Worm (Caenorhabditis elegans) whole organism, L1 larva: ENCODE results near the gene F47B10.5.

ENCODE experiments used
- aly-2 ChIP-seq: fragments of 150-350 bp; optimal IDR thresholded peaks from 2 replicates; lab custom pipeline; 2014; ENCODE audit warnings: missing biosample characterization, missing genetic modification characterization
- ama-1 ChIP-seq: fragments of 150-350 bp; optimal IDR thresholded peaks from 2 replicates; lab custom pipeline; 2014
- jun-1 ChIP-seq: fragments of 150-350 bp; optimal IDR thresholded peaks from 2 replicates; lab custom pipeline; 2014; ENCODE audit warnings: missing biosample characterization, missing genetic modification reagents, missing genetic modification characterization
- lin-13 ChIP-seq: fragments of 150-350 bp; optimal IDR thresholded peaks from 2 replicates; lab custom pipeline; 2014; ENCODE audit warnings: missing biosample characterization, missing genetic modification reagents, missing genetic modification characterization
- mab-9 ChIP-seq: fragments of 200-800 bp; sonication (Bioruptor generic); IDR thresholded peaks from 2 replicates; pipeline ENCODE4 v1.3.6; 2022; ENCODE audit warnings: missing genetic modification reagents, missing genetic modification characterization, missing compliant biosample characterization
- nhr-11 ChIP-seq: fragments of 150-350 bp; optimal IDR thresholded peaks from 2 replicates; lab custom pipeline; 2014; ENCODE audit warnings: missing biosample characterization, missing genetic modification characterization
- nhr-77 ChIP-seq: fragments of 150-350 bp; optimal IDR thresholded peaks from 2 replicates; lab custom pipeline; 2014; ENCODE audit warnings: missing biosample characterization, missing genetic modification characterization
- sox-4 ChIP-seq: sonication (generic microtip); optimal IDR thresholded peaks from 2 replicates; lab custom pipeline; 2016; ENCODE audit warnings: missing genetic modification characterization, missing compliant biosample characterization
- unc-62 ChIP-seq: fragments of 150-350 bp; optimal IDR thresholded peaks from 2 replicates; lab custom pipeline; 2014; ENCODE audit warnings: missing biosample characterization, missing genetic modification reagents, missing genetic modification characterization
- ztf-11 ChIP-seq, 2 experiments: sonication (generic microtip); optimal IDR thresholded peaks; 2 replicates each; lab custom pipeline; 2016 to 2017; ENCODE audit warnings: missing genetic modification characterization in 2 of 2, missing biosample characterization in 1 of 2, missing compliant biosample characterization in 1 of 2

DNA sequence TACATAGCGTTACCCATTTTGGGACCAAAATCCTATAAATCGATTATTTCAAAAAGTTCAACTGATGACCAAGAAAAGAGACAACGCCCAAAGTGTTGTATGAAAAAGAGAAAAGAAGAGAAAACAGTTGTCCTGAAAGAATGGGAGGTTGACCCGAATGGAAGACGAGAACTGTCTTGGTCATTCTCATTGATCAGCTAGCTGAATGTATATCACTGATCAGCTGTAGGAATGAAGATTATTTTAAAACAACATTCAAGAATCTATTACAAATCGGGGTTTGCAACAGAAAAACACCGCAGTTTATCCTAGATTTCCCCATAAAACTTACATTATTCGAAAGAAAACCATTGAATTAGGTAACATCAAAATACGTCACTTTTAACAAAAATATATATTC, at the start of gene F47B10.5:
- TF ChIP-seq ztf-11 (tag; optimal IDR thresholded peaks at IDR 0.05; lab: Kevin White, UChicago) (no peak), nhr-77 (tag; lab: Kevin White, UChicago) (no peak), ama-1 (lab: Kevin White, UChicago) (no peak), nhr-11 (no peak), sox-4 (no peak), jun-1 (no peak), lin-13 (GFP tag; lab: Kevin White, UChicago) (no peak), mab-9 (GFP tag; lab: Robert Waterston, UW) (no peak), aly-2 (tag; lab: Kevin White, UChicago) (no peak), unc-62 (GFP tag; lab: Kevin White, UChicago) (no peak)
